Fruit fly (Drosophila melanogaster) whole organism, embryonic: ENCODE results near the gene CG7101.

Experiments
- Abd-B ChIP-seq: fragments of 200-800 bp; sonication (Bioruptor generic); optimal IDR thresholded peaks from 2 replicates; lab custom pipeline; 2018; ENCODE audit warnings: missing biosample characterization, mild to moderate bottlenecking, missing genetic modification characterization, moderate library complexity
- BtbVII ChIP-seq: fragments of 200-800 bp; sonication (Bioruptor generic); optimal IDR thresholded peaks from 3 replicates; lab custom pipeline; 2017; ENCODE audit warnings: missing biosample characterization, mild to moderate bottlenecking, missing genetic modification characterization
- CG1024 ChIP-seq: fragments of 200-800 bp; sonication (Bioruptor generic); IDR thresholded peaks from 2 replicates; pipeline ENCODE4 v1.3.6; 2022; ENCODE audit warnings: missing biosample characterization, missing genetic modification characterization
- CG10274 ChIP-seq: fragments of 200-800 bp; sonication (Bioruptor generic); optimal IDR thresholded peaks from 3 replicates; lab custom pipeline; 2017; ENCODE audit warnings: missing biosample characterization, mild to moderate bottlenecking, missing genetic modification characterization
- CG10959 ChIP-seq: fragments of 200-800 bp; sonication (Bioruptor generic); IDR thresholded peaks from 2 replicates; pipeline ENCODE4 v1.3.6; 2022; ENCODE audit warnings: missing biosample characterization, missing genetic modification characterization
- CG1233 ChIP-seq: fragments of 200-800 bp; sonication (Bioruptor generic); optimal IDR thresholded peaks from 4 replicates; lab custom pipeline; 2018; ENCODE audit warnings: missing biosample characterization, mild to moderate bottlenecking, missing genetic modification characterization
- CG13624 ChIP-seq: fragments of 200-800 bp; sonication (Bioruptor generic); optimal IDR thresholded peaks from 2 replicates; lab custom pipeline; 2016; ENCODE audit warnings: missing biosample characterization, missing genetic modification characterization
- CG14441 ChIP-seq: fragments of 200-800 bp; sonication (Bioruptor generic); IDR thresholded peaks from 2 replicates; pipeline ENCODE4 v1.3.6; 2022; ENCODE audit warnings: missing biosample characterization, missing genetic modification characterization
- CG15269 ChIP-seq: fragments of 200-800 bp; sonication (Bioruptor generic); optimal IDR thresholded peaks from 2 replicates; lab custom pipeline; 2018; ENCODE audit warnings: missing biosample characterization, mild to moderate bottlenecking, missing genetic modification characterization, moderate library complexity
- CG17361 ChIP-seq: fragments of 200-800 bp; sonication (Bioruptor generic); IDR thresholded peaks from 3 replicates; pipeline ENCODE4 v1.3.6; 2022; ENCODE audit warnings: missing biosample characterization, missing genetic modification characterization
- CG17612 ChIP-seq: fragments of 200-800 bp; sonication (Bioruptor generic); IDR thresholded peaks from 2 replicates; pipeline ENCODE4 v1.3.6; 2022; ENCODE audit warnings: missing biosample characterization, missing genetic modification characterization
- CG18599 ChIP-seq: fragments of 200-800 bp; sonication (Bioruptor generic); optimal IDR thresholded peaks from 3 replicates; lab custom pipeline; 2017; ENCODE audit warnings: missing biosample characterization, missing genetic modification characterization, mild to moderate bottlenecking, moderate library complexity, missing genetic modification reagents
- CG30403 ChIP-seq: fragments of 200-800 bp; sonication (Bioruptor generic); optimal IDR thresholded peaks from 3 replicates; lab custom pipeline; 2016; ENCODE audit warnings: missing biosample characterization, missing genetic modification characterization
- CG31388 ChIP-seq: fragments of 200-800 bp; sonication (Bioruptor generic); optimal IDR thresholded peaks from 2 replicates; lab custom pipeline; 2016; ENCODE audit warnings: missing biosample characterization, missing genetic modification characterization
- CG3726 ChIP-seq: fragments of 200-800 bp; sonication (Bioruptor generic); IDR thresholded peaks from 3 replicates; pipeline ENCODE4, ENCODE4 v1.3.6; 2022; ENCODE audit warnings: missing biosample characterization, missing genetic modification characterization
- CG4707 ChIP-seq: fragments of 200-800 bp; sonication (Bioruptor generic); optimal IDR thresholded peaks from 2 replicates; lab custom pipeline; 2018; ENCODE audit warnings: missing biosample characterization, mild to moderate bottlenecking, missing genetic modification characterization, moderate library complexity
- CG4730 ChIP-seq: fragments of 200-800 bp; sonication (Bioruptor generic); IDR thresholded peaks from 2 replicates; pipeline ENCODE4 v1.3.6; 2022; ENCODE audit warnings: missing biosample characterization, missing genetic modification characterization
- CG5180 ChIP-seq: fragments of 200-800 bp; sonication (Bioruptor generic); optimal IDR thresholded peaks from 3 replicates; lab custom pipeline; 2017; ENCODE audit warnings: missing biosample characterization, missing genetic modification characterization, mild to moderate bottlenecking, moderate library complexity, missing genetic modification reagents
- CG6791 ChIP-seq: fragments of 200-800 bp; sonication (Bioruptor generic); IDR thresholded peaks from 3 replicates; pipeline ENCODE4 v1.3.6; 2022; ENCODE audit warnings: missing biosample characterization, missing genetic modification characterization; ENCODE audit not compliant: partially characterized antibody
- CG7357 ChIP-seq: fragments of 200-800 bp; sonication (Bioruptor generic); IDR thresholded peaks from 3 replicates; pipeline ENCODE4 v1.3.6; 2022; ENCODE audit warnings: missing biosample characterization, missing genetic modification characterization
- CG7839 ChIP-seq: fragments of 200-800 bp; sonication (Bioruptor generic); optimal IDR thresholded peaks from 3 replicates; lab custom pipeline; 2018; ENCODE audit warnings: missing biosample characterization, mild to moderate bottlenecking, missing genetic modification characterization, moderate library complexity
- CG8290 ChIP-seq, 3 experiments: fragments of 200-800 bp; sonication (Bioruptor generic); optimal IDR thresholded peaks; 2 replicates each; lab custom pipeline; 2016 to 2019; ENCODE audit warnings: missing biosample characterization in 3 of 3, missing genetic modification characterization in 3 of 3, mild to moderate bottlenecking in 2 of 3, moderate library complexity in 1 of 3
- CG8765 ChIP-seq: fragments of 200-800 bp; sonication (Bioruptor generic); IDR thresholded peaks from 2 replicates; pipeline ENCODE4 v1.3.6; 2022; ENCODE audit warnings: missing biosample characterization, missing genetic modification characterization
- CkIIα-i1 ChIP-seq: fragments of 200-800 bp; sonication (Bioruptor generic); IDR thresholded peaks from 2 replicates; pipeline ENCODE4 v1.3.6; 2022; ENCODE audit warnings: missing biosample characterization, missing genetic modification characterization
- Dref ChIP-seq: fragments of 200-800 bp; sonication (Bioruptor generic); IDR thresholded peaks from 2 replicates; pipeline ENCODE4 v1.3.6; 2022; ENCODE audit warnings: missing biosample characterization, missing genetic modification characterization
- Drgx ChIP-seq: fragments of 200-800 bp; sonication (Bioruptor generic); IDR thresholded peaks from 2 replicates; pipeline ENCODE4 v1.3.6; 2022; ENCODE audit warnings: missing biosample characterization, missing genetic modification characterization
- E2f1 ChIP-seq: fragments of 200-800 bp; sonication (Bioruptor generic); IDR thresholded peaks from 2 replicates; pipeline ENCODE4 v1.3.6; 2022; ENCODE audit warnings: missing biosample characterization, missing genetic modification characterization
- Fer1 ChIP-seq: fragments of 200-800 bp; sonication (Bioruptor generic); optimal IDR thresholded peaks from 2 replicates; lab custom pipeline; 2017; ENCODE audit warnings: missing biosample characterization, mild to moderate bottlenecking, missing genetic modification characterization
- HHEX ChIP-seq: fragments of 200-800 bp; sonication (Bioruptor generic); optimal IDR thresholded peaks from 3 replicates; lab custom pipeline; 2017; ENCODE audit warnings: missing biosample characterization, mild to moderate bottlenecking, missing genetic modification characterization, missing genetic modification reagents
- Hr3 ChIP-seq: fragments of 200-800 bp; sonication (Bioruptor generic); optimal IDR thresholded peaks from 3 replicates; lab custom pipeline; 2016; ENCODE audit warnings: missing biosample characterization, missing genetic modification characterization
- Hr51 ChIP-seq, 2 experiments: fragments of 200-800 bp; sonication (Bioruptor generic); optimal IDR thresholded peaks; 2 replicates in 1 of 2; 3 replicates in 1 of 2; lab custom pipeline; 2016 to 2018; ENCODE audit warnings: missing biosample characterization in 2 of 2, missing genetic modification characterization in 2 of 2, mild to moderate bottlenecking in 1 of 2, moderate library complexity in 1 of 2
- Hsf ChIP-seq: fragments of 200-800 bp; sonication (Bioruptor generic); optimal IDR thresholded peaks from 3 replicates; lab custom pipeline; 2016; ENCODE audit warnings: missing biosample characterization, missing genetic modification characterization
- NFAT ChIP-seq: fragments of 200-800 bp; sonication (Bioruptor generic); IDR thresholded peaks from 2 replicates; pipeline ENCODE4 v1.3.6; 2022; ENCODE audit warnings: missing biosample characterization, missing genetic modification characterization
- Opbp ChIP-seq: fragments of 200-800 bp; sonication (Bioruptor generic); IDR thresholded peaks from 3 replicates; pipeline ENCODE4 v1.3.6; 2022; ENCODE audit warnings: missing biosample characterization, missing genetic modification characterization; ENCODE audit not compliant: partially characterized antibody
- Sin3A ChIP-seq: fragments of >200 bp; optimal IDR thresholded peaks from 2 replicates; lab custom pipeline; 2018
- YL-1 ChIP-seq: fragments of 200-800 bp; sonication (Bioruptor generic); optimal IDR thresholded peaks from 3 replicates; lab custom pipeline; 2017; ENCODE audit warnings: missing biosample characterization, mild to moderate bottlenecking, missing genetic modification characterization
- bab2 ChIP-seq: fragments of 200-800 bp; sonication (Bioruptor generic); optimal IDR thresholded peaks from 2 replicates; lab custom pipeline; 2016; ENCODE audit warnings: missing biosample characterization, missing genetic modification characterization
- chif ChIP-seq, 2 experiments: fragments of 200-800 bp; sonication (Bioruptor generic); optimal IDR thresholded peaks; 3 replicates each; lab custom pipeline; 2016; ENCODE audit warnings: missing biosample characterization in 2 of 2, missing genetic modification characterization in 2 of 2
- croc ChIP-seq: fragments of 200-800 bp; sonication (Bioruptor generic); conservative IDR thresholded peaks from 3 replicates; pipeline ENCODE4 v1.3.6; 2022; ENCODE audit warnings: missing biosample characterization, missing genetic modification characterization
- emc ChIP-seq: fragments of 200-800 bp; sonication (Bioruptor generic); optimal IDR thresholded peaks from 2 replicates; lab custom pipeline; 2016; ENCODE audit warnings: missing biosample characterization, missing genetic modification characterization
- ftz-f1 ChIP-seq: fragments of 200-800 bp; sonication (Bioruptor generic); optimal IDR thresholded peaks from 2 replicates; lab custom pipeline; 2016; ENCODE audit warnings: missing biosample characterization, missing genetic modification characterization
- ham ChIP-seq: fragments of 200-800 bp; sonication (Bioruptor generic); IDR thresholded peaks from 2 replicates; pipeline ENCODE4 v1.3.6; 2022; ENCODE audit warnings: missing biosample characterization, missing genetic modification characterization
- kay ChIP-seq: fragments of 200-800 bp; sonication (Bioruptor generic); optimal IDR thresholded peaks from 2 replicates; lab custom pipeline; 2016; ENCODE audit warnings: missing biosample characterization, missing genetic modification characterization
- knrl ChIP-seq: fragments of 200-800 bp; sonication (Bioruptor generic); IDR thresholded peaks from 3 replicates; pipeline ENCODE4 v1.3.6; 2022; ENCODE audit warnings: missing biosample characterization, missing genetic modification characterization; ENCODE audit not compliant: partially characterized antibody
- lola ChIP-seq, 3 experiments: fragments of >200 bp in 2 of 3; fragments of 200-800 bp in 1 of 3; sonication (Bioruptor generic) in 1 of 3; optimal IDR thresholded peaks; 2 replicates each; lab custom pipeline; 2017 to 2019; ENCODE audit warnings: missing biosample characterization in 3 of 3, missing genetic modification characterization in 3 of 3, mild to moderate bottlenecking in 1 of 3, moderate library complexity in 1 of 3
- nom ChIP-seq: fragments of 200-800 bp; sonication (Bioruptor generic); optimal IDR thresholded peaks from 2 replicates; lab custom pipeline; 2017; ENCODE audit warnings: missing biosample characterization, missing genetic modification characterization, mild to moderate bottlenecking, moderate library complexity, missing genetic modification reagents
- onecut ChIP-seq: fragments of 200-800 bp; sonication (Bioruptor generic); IDR thresholded peaks from 2 replicates; pipeline ENCODE4 v1.3.6; 2022; ENCODE audit warnings: missing biosample characterization, missing genetic modification characterization
- pnt ChIP-seq: fragments of 200-800 bp; sonication (Bioruptor generic); optimal IDR thresholded peaks from 3 replicates; lab custom pipeline; 2016; ENCODE audit warnings: missing biosample characterization, missing genetic modification characterization
- slbo ChIP-seq: fragments of 200-800 bp; sonication (Bioruptor generic); IDR thresholded peaks from 2 replicates; pipeline ENCODE4 v1.3.6; 2022; ENCODE audit warnings: missing biosample characterization, missing genetic modification characterization
- tna ChIP-seq: fragments of 200-800 bp; sonication (Bioruptor generic); IDR thresholded peaks from 2 replicates; pipeline ENCODE4 v1.3.6; 2022; ENCODE audit warnings: missing biosample characterization, missing genetic modification characterization; ENCODE audit not compliant: partially characterized antibody

CG7101 gene

DNA sequence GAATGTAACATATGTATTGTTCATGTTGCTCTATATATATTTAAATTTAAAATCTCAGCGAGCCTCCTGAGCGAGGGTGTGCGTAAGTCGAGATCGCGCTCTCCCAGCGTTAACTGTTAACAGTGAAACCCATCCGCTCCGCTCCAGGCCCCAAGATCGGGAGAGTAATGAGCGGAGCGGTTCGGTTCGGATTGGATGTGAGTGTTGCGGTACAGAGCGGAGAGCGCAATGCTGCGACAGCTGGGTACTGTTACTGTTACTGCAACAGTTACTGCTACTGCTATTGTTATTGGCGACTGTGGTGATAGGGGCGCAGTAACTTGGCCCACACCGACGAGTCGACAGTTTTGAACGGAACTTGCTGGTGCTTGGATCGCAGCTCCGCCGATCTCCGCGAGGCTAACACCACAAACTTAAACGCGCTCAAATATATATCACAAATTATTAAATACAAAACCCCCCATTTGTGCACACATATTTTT lies 2.0 kb downstream of the CG7101 start, which contains the start of gene Pvf1 (continued):
- TF ChIP-seq CG17612 (no peak), CG5180 (GFP tag; lab: Kevin White, UChicago) (no peak), CG4707 (GFP tag; lab: Kevin White, UChicago) (no peak), CG15269 (tag; lab: Kevin White, UChicago) (peak; percentile 36), ham (GFP tag; lab: Robert Waterston, UW) (no peak), kay (GFP tag; lab: Kevin White, UChicago) (no peak), Abd-B (GFP tag; lab: Kevin White, UChicago) (no peak), CG18599 (no peak), nom (GFP tag; lab: Kevin White, UChicago) (peak; percentile 64), CG1024 (no peak), NFAT (GFP tag; lab: Robert Waterston, UW) (0 out of 2 replicates have a peak, but pooled peaks have one; percentile 7), knrl (GFP tag; lab: Robert Waterston, UW) (no peak), CG10274 (GFP tag; lab: Kevin White, UChicago) (no peak), Opbp (GFP tag; lab: Robert Waterston, UW) (no peak), Hr51 (GFP tag; optimal IDR thresholded peaks at IDR 0.05; lab: Kevin White, UChicago) (no peak), HHEX (GFP tag; lab: Kevin White, UChicago) (no peak), CG10959 (GFP tag; lab: Robert Waterston, UW) (no peak), lola (GFP tag; optimal IDR thresholded peaks at IDR 0.05; lab: Kevin White, UChicago) (no peak), CG1233 (no peak), CG7839 (no peak), CG13624 (no peak), onecut (GFP tag; lab: Robert Waterston, UW) (no peak), croc (no peak), CkIIα-i1 (no peak), pnt (GFP tag; lab: Kevin White, UChicago) (no peak), YL-1 (GFP tag; lab: Kevin White, UChicago) (no peak), Hr3 (GFP tag; lab: Kevin White, UChicago) (no peak), Drgx (0 out of 2 replicates have a peak, but pooled peaks have one; percentile 15), emc (no peak), Hsf (GFP tag; lab: Kevin White, UChicago) (no peak), CG8290 (GFP tag; optimal IDR thresholded peaks at IDR 0.05; lab: Kevin White, UChicago) (no peak), CG8290 (tag; optimal IDR thresholded peaks at IDR 0.05; lab: Kevin White, UChicago) (no peak), Fer1 (GFP tag; lab: Kevin White, UChicago) (peak; percentile 31), slbo (GFP tag; lab: Robert Waterston, UW) (no peak), CG31388 (GFP tag; lab: Kevin White, UChicago) (no peak), bab2 (no peak), chif (GFP tag; optimal IDR thresholded peaks at IDR 0.05; lab: Kevin White, UChicago) (no peak), BtbVII (GFP tag; lab: Kevin White, UChicago) (no peak), CG6791 (GFP tag; lab: Robert Waterston, UW) (no peak), CG7357 (no peak), ftz-f1 (no peak), CG14441 (GFP tag; lab: Robert Waterston, UW) (0 out of 2 replicates have a peak, but pooled peaks have one; percentile 34), CG17361 (GFP tag; lab: Robert Waterston, UW) (no peak), Dref (no peak), CG8765 (GFP tag; lab: Robert Waterston, UW) (no peak), E2f1 (no peak), CG4730 (GFP tag; lab: Robert Waterston, UW) (no peak), CG30403 (GFP tag; lab: Kevin White, UChicago) (no peak), CG3726 (GFP tag; lab: Robert Waterston, UW) (no peak), tna (GFP tag; lab: Robert Waterston, UW) (0 out of 2 replicates have a peak, but pooled peaks have one; percentile 19), Sin3A (lab: Kevin White, UChicago) (no peak)
